Worm (Caenorhabditis elegans) whole organism, young adult: ENCODE results near the gene T15B7.1.

ENCODE experiments used
- B0035.1 ChIP-seq: sonication (generic microtip); optimal IDR thresholded peaks from 2 replicates; lab custom pipeline; 2016; ENCODE audit warnings: missing genetic modification characterization, mild to moderate bottlenecking, missing compliant biosample characterization, missing genotype, missing genetic modification reagents
- F37B4.10 ChIP-seq: fragments of 200-800 bp; sonication (Bioruptor generic); IDR thresholded peaks from 2 replicates; pipeline ENCODE4 v1.3.6; 2022; ENCODE audit warnings: missing genetic modification characterization, missing compliant biosample characterization
- F39B2.1 ChIP-seq: fragments of 200-800 bp; sonication (Bioruptor generic); IDR thresholded peaks from 2 replicates; pipeline ENCODE4 v1.3.6; 2022; ENCODE audit warnings: missing genetic modification reagents, missing genetic modification characterization, missing compliant biosample characterization
- Y53F4B.3 ChIP-seq: fragments of 200-800 bp; sonication (Bioruptor generic); IDR thresholded peaks from 2 replicates; pipeline ENCODE4 v1.3.6; 2022; ENCODE audit warnings: missing genetic modification reagents, missing genetic modification characterization, missing compliant biosample characterization
- Y56A3A.18 ChIP-seq: fragments of 200-800 bp; sonication (Bioruptor generic); IDR thresholded peaks from 2 replicates; pipeline ENCODE4 v1.3.6; 2022; ENCODE audit warnings: missing genetic modification reagents, missing genetic modification characterization, missing compliant biosample characterization
- Y67H2A.10 ChIP-seq: fragments of 200-800 bp; sonication (Bioruptor generic); conservative IDR thresholded peaks from 2 replicates; pipeline ENCODE4 v1.3.6; 2022; ENCODE audit warnings: missing genetic modification reagents, missing genetic modification characterization, missing compliant biosample characterization
- attf-3 ChIP-seq: fragments of 200-800 bp; sonication (Bioruptor generic); conservative IDR thresholded peaks from 2 replicates; pipeline ENCODE4 v1.3.6; 2022; ENCODE audit warnings: missing genetic modification reagents, missing genetic modification characterization, missing compliant biosample characterization
- ccch-3 ChIP-seq: fragments of 200-800 bp; sonication (Bioruptor generic); optimal IDR thresholded peaks from 2 replicates; lab custom pipeline; 2018; ENCODE audit warnings: mild to moderate bottlenecking, missing genetic modification characterization, missing compliant biosample characterization
- ceh-40 ChIP-seq: fragments of 200-800 bp; sonication (Bioruptor generic); IDR thresholded peaks from 2 replicates; pipeline ENCODE4 v1.3.6; 2022; ENCODE audit warnings: missing genetic modification characterization, missing compliant biosample characterization
- ceh-58 ChIP-seq: fragments of 200-800 bp; sonication (Bioruptor generic); IDR thresholded peaks from 2 replicates; pipeline ENCODE4 v1.3.6; 2022; ENCODE audit warnings: missing genetic modification characterization, missing compliant biosample characterization
- dox-1 ChIP-seq: fragments of 200-800 bp; sonication (Bioruptor generic); IDR thresholded peaks from 2 replicates; pipeline ENCODE4 v1.3.6; 2022; ENCODE audit warnings: missing genetic modification reagents, missing genetic modification characterization, missing compliant biosample characterization
- dpff-1 ChIP-seq: sonication (generic microtip); optimal IDR thresholded peaks from 2 replicates; lab custom pipeline; 2017; ENCODE audit warnings: mild to moderate bottlenecking, missing genetic modification characterization, missing compliant biosample characterization
- gei-17 ChIP-seq: fragments of 200-800 bp; sonication (Bioruptor generic); optimal IDR thresholded peaks from 2 replicates; lab custom pipeline; 2018; ENCODE audit warnings: mild to moderate bottlenecking, missing genetic modification characterization, missing compliant biosample characterization
- him-1 ChIP-seq: sonication (generic microtip); optimal IDR thresholded peaks from 2 replicates; lab custom pipeline; 2016; ENCODE audit warnings: missing genotype, missing genetic modification reagents, missing genetic modification characterization, missing compliant biosample characterization
- hmg-1.2 ChIP-seq: fragments of 200-800 bp; sonication (Bioruptor generic); IDR thresholded peaks from 2 replicates; pipeline ENCODE4 v1.3.6; 2022; ENCODE audit warnings: missing genetic modification reagents, missing genetic modification characterization, missing compliant biosample characterization
- let-607 ChIP-seq, 2 experiments: fragments of 200-800 bp in 1 of 2; sonication (Bioruptor generic) in 1 of 2; sonication (generic microtip) in 1 of 2; optimal IDR thresholded peaks; 2 replicates each; lab custom pipeline; 2016 to 2018; ENCODE audit warnings: mild to moderate bottlenecking in 2 of 2, missing compliant biosample characterization in 2 of 2, missing genetic modification characterization in 2 of 2, moderate library complexity in 2 of 2, missing genotype in 1 of 2
- lin-54 ChIP-seq: fragments of 200-800 bp; sonication (Bioruptor generic); optimal IDR thresholded peaks from 2 replicates; lab custom pipeline; 2018; ENCODE audit warnings: mild to moderate bottlenecking, missing genetic modification characterization, missing compliant biosample characterization
- lir-1 ChIP-seq: fragments of 200-800 bp; sonication (Bioruptor generic); conservative IDR thresholded peaks from 2 replicates; pipeline ENCODE4 v1.3.6; 2022; ENCODE audit warnings: missing genetic modification reagents, missing genetic modification characterization, missing compliant biosample characterization
- lsl-1 ChIP-seq: fragments of 200-800 bp; sonication (Bioruptor generic); optimal IDR thresholded peaks from 2 replicates; lab custom pipeline; 2018; ENCODE audit warnings: mild to moderate bottlenecking, missing genetic modification characterization, moderate library complexity, missing compliant biosample characterization
- lsy-27 ChIP-seq: sonication (generic microtip); optimal IDR thresholded peaks from 2 replicates; lab custom pipeline; 2017; ENCODE audit warnings: missing genetic modification characterization, mild to moderate bottlenecking, missing compliant biosample characterization, antibody characterized with exemption, missing genotype, borderline replicate concordance; ENCODE audit not compliant: insufficient read depth
- madf-10 ChIP-seq: sonication (generic microtip); optimal IDR thresholded peaks from 2 replicates; lab custom pipeline; 2016; ENCODE audit warnings: mild to moderate bottlenecking, missing genetic modification characterization, missing compliant biosample characterization
- madf-6 ChIP-seq: fragments of 200-800 bp; sonication (Bioruptor generic); IDR thresholded peaks from 2 replicates; pipeline ENCODE4 v1.3.6; 2022; ENCODE audit warnings: missing genetic modification reagents, missing genetic modification characterization, missing compliant biosample characterization
- mel-28 ChIP-seq: sonication (generic microtip); optimal IDR thresholded peaks from 2 replicates; lab custom pipeline; 2016; ENCODE audit warnings: borderline replicate concordance, mild to moderate bottlenecking, missing genetic modification characterization, missing compliant biosample characterization
- mes-4 ChIP-seq: sonication (generic microtip); optimal IDR thresholded peaks from 2 replicates; lab custom pipeline; 2016; ENCODE audit warnings: missing genotype, missing genetic modification characterization, missing compliant biosample characterization
- nfya-1 ChIP-seq: sonication (generic microtip); optimal IDR thresholded peaks from 2 replicates; lab custom pipeline; 2017; ENCODE audit warnings: antibody characterized with exemption, missing compliant biosample characterization, missing genetic modification characterization, borderline replicate concordance; ENCODE audit not compliant: insufficient read depth
- nfya-2 ChIP-seq: fragments of 200-800 bp; sonication (Bioruptor generic); IDR thresholded peaks from 2 replicates; pipeline ENCODE4 v1.3.6; 2022; ENCODE audit warnings: missing genetic modification reagents, missing genetic modification characterization, missing compliant biosample characterization
- nfyb-1 ChIP-seq: fragments of 200-800 bp; sonication (Bioruptor generic); IDR thresholded peaks from 2 replicates; pipeline ENCODE4 v1.3.6; 2022; ENCODE audit warnings: missing genetic modification reagents, missing genetic modification characterization, missing compliant biosample characterization
- nhr-90 ChIP-seq: sonication (generic microtip); optimal IDR thresholded peaks from 2 replicates; lab custom pipeline; 2016; ENCODE audit warnings: missing genotype, mild to moderate bottlenecking, missing genetic modification characterization, missing compliant biosample characterization
- pbrm-1 ChIP-seq: fragments of 200-800 bp; sonication (Bioruptor generic); IDR thresholded peaks from 2 replicates; pipeline ENCODE4 v1.3.6; 2022; ENCODE audit warnings: missing genetic modification reagents, missing genetic modification characterization, missing compliant biosample characterization
- pha-4 ChIP-seq: fragments of 150-350 bp; sonication (generic microtip); optimal IDR thresholded peaks from 2 replicates; lab custom pipeline; 2014; ENCODE audit warnings: missing biosample characterization, missing genetic modification reagents, missing genetic modification characterization
- rcor-1 ChIP-seq: fragments of 200-800 bp; sonication (Bioruptor generic); IDR thresholded peaks from 2 replicates; pipeline ENCODE4 v1.3.6; 2022; ENCODE audit warnings: missing genetic modification reagents, missing genetic modification characterization, missing compliant biosample characterization
- rpc-1 ChIP-seq, 2 experiments: fragments of 150-350 bp in 1 of 2; sonication (generic microtip) in 1 of 2; optimal IDR thresholded peaks; 2 replicates each; lab custom pipeline; 2014 to 2018; ENCODE audit warnings: missing biosample characterization in 1 of 2, missing genetic modification characterization in 1 of 2, missing genetic modification reagents in 1 of 2, missing genotype in 1 of 2
- somi-1 ChIP-seq: fragments of 200-800 bp; sonication (Bioruptor generic); optimal IDR thresholded peaks from 2 replicates; lab custom pipeline; 2018; ENCODE audit warnings: mild to moderate bottlenecking, missing genetic modification characterization, missing compliant biosample characterization
- sptf-2 ChIP-seq: fragments of 200-800 bp; sonication (Bioruptor generic); optimal IDR thresholded peaks from 2 replicates; lab custom pipeline; 2018; ENCODE audit warnings: mild to moderate bottlenecking, missing genetic modification characterization, missing compliant biosample characterization
- tbx-9 ChIP-seq: sonication (generic microtip); optimal IDR thresholded peaks from 2 replicates; lab custom pipeline; 2016; ENCODE audit warnings: borderline replicate concordance, missing genetic modification characterization, inconsistent platforms, missing compliant biosample characterization
- ztf-3 ChIP-seq: fragments of 200-800 bp; sonication (Bioruptor generic); optimal IDR thresholded peaks from 2 replicates; lab custom pipeline; 2018; ENCODE audit warnings: mild to moderate bottlenecking, missing genetic modification characterization, missing compliant biosample characterization
- ztf-6 ChIP-seq: fragments of 200-800 bp; sonication (Bioruptor generic); IDR thresholded peaks from 2 replicates; pipeline ENCODE4 v1.3.6; 2022; ENCODE audit warnings: missing genetic modification reagents, missing genetic modification characterization, missing compliant biosample characterization

The T15B7.1 gene

ce11 chrV:6801850-6802249, 40.7 kb upstream of the T15B7.1 start, which contains the start of gene dmsr-10:
TSS of gene dmsr-10 (minus strand) at chrV:6801950.
- TF ChIP-seq B0035.1, result no peak
- no peak for TF ChIP-seq lsy-27 (tag; lab: Kevin White, UChicago)
- no peak for TF ChIP-seq ztf-6 (GFP tag; lab: Robert Waterston, UW)
- TF ChIP-seq lin-54, result no peak
- no peak for TF ChIP-seq ccch-3 (GFP tag; lab: Kevin White, UChicago)
- TF ChIP-seq madf-6 (GFP tag; lab: Robert Waterston, UW), result no peak
- no peak for TF ChIP-seq Y53F4B.3 (GFP tag; lab: Robert Waterston, UW)
- no peak for TF ChIP-seq rpc-1 (optimal IDR thresholded peaks at IDR 0.05; lab: Kevin White, UChicago)
- TF ChIP-seq rpc-1 (tag; optimal IDR thresholded peaks at IDR 0.05; lab: Kevin White, UChicago), result no peak
- TF ChIP-seq mel-28, result no peak
- no peak for TF ChIP-seq hmg-1.2 (GFP tag; lab: Robert Waterston, UW)

ce11 chrV:6803992-6804391, 38.5 kb upstream of the T15B7.1 start, which contains the start of gene dmsr-11:
TSS of gene dmsr-11 (minus strand) at chrV:6804092.
- TF ChIP-seq gei-17 (GFP tag; lab: Kevin White, UChicago), result no peak

- no peak for TF ChIP-seq nfyb-1
- no peak for TF ChIP-seq lsy-27 (tag; lab: Kevin White, UChicago)
- no peak for TF ChIP-seq somi-1
- TF ChIP-seq ceh-58 (GFP tag; lab: Robert Waterston, UW), result no peak
- TF ChIP-seq Y56A3A.18, result no peak
- no peak for TF ChIP-seq mes-4 (tag; lab: Kevin White, UChicago)
- TF ChIP-seq F39B2.1, result no peak
- no peak for TF ChIP-seq madf-10 (tag; lab: Kevin White, UChicago)
- TF ChIP-seq ceh-40 (GFP tag; lab: Robert Waterston, UW), result no peak
- no peak for TF ChIP-seq him-1
- TF ChIP-seq nhr-90 (tag; lab: Kevin White, UChicago), result no peak
- no peak for TF ChIP-seq sptf-2 (GFP tag; lab: Kevin White, UChicago)
- no peak for TF ChIP-seq let-607 (tag; optimal IDR thresholded peaks at IDR 0.05; lab: Kevin White, UChicago)
- TF ChIP-seq nfya-1 (tag; lab: Kevin White, UChicago), result no peak
Measured at ce11 chrV:6806340-6806739, 36.2 kb upstream of the T15B7.1 start, which contains the start of gene dmsr-12. TSS of gene dmsr-12 (minus strand) at chrV:6806440.

- TF ChIP-seq pbrm-1 (GFP tag; lab: Robert Waterston, UW) (no peak), dox-1 (GFP tag; lab: Robert Waterston, UW) (no peak), pha-4 (tag; lab: Kevin White, UChicago) (no peak), lsl-1 (GFP tag; lab: Kevin White, UChicago) (no peak), Y67H2A.10 (GFP tag; lab: Robert Waterston, UW) (no peak), tbx-9 (tag; lab: Kevin White, UChicago) (no peak), ztf-3 (no peak), dpff-1 (tag; lab: Kevin White, UChicago) (no peak), lin-54 (no peak), hmg-1.2 (GFP tag; lab: Robert Waterston, UW) (no peak), nfya-2 (no peak), rpc-1 (optimal IDR thresholded peaks at IDR 0.05; lab: Kevin White, UChicago) (no peak), rpc-1 (tag; optimal IDR thresholded peaks at IDR 0.05; lab: Kevin White, UChicago) (no peak), attf-3 (no peak), lir-1 (GFP tag; lab: Robert Waterston, UW) (no peak), rcor-1 (GFP tag; lab: Robert Waterston, UW) (no peak), him-1 (no peak), F37B4.10 (GFP tag; lab: Robert Waterston, UW) (no peak)
- TF ChIP-seq, all 124 proteins: peak for 0
Measured at ce11 chrV:6808962-6809361, 33.6 kb upstream of the T15B7.1 start, which contains the start of gene dmsr-16. TSS of gene dmsr-16 (minus strand) at chrV:6809062.
